Worm (Caenorhabditis elegans): ENCODE data around the gene daao-1.
A peak's percentile ranks its signal among the peaks of the same experiment; 100 is the strongest.

daao-1 gene

ce11 chrIV:2639666-2640273, 25.8 kb downstream of the daao-1 start (continued):
- no peak for TF ChIP-seq lin-13 (GFP tag; optimal IDR thresholded peaks at IDR 0.05)
- 0 out of 2 replicates have a peak, but pooled peaks have one; percentile 6 for TF ChIP-seq mxl-2 (GFP tag; conservative IDR thresholded peaks at IDR 0.05)
- peak; percentile 40; the same call in 1 of the 2 replicates for TF ChIP-seq mdt-29 (GFP tag; IDR thresholded peaks at IDR 0.05)
- TF ChIP-seq php-3 (GFP tag; IDR thresholded peaks at IDR 0.05) = peak; percentile 78
- TF ChIP-seq ztf-11 (tag; optimal IDR thresholded peaks at IDR 0.05) = no peak
- no peak for TF ChIP-seq daf-8 (GFP tag; IDR thresholded peaks at IDR 0.05)
- TF ChIP-seq set-16 (GFP tag; IDR thresholded peaks at IDR 0.05) = peak; percentile 40; the same call in 1 of the 2 replicates
- no peak for TF ChIP-seq nhr-237 (tag; optimal IDR thresholded peaks at IDR 0.05)
- TF ChIP-seq nhr-102 (tag; optimal IDR thresholded peaks at IDR 0.05) = peak; percentile 68
- peak; percentile 97 for TF ChIP-seq ceh-28 (tag; optimal IDR thresholded peaks at IDR 0.05)
- 0 out of 2 replicates have a peak, but pooled peaks have one; percentile 50 for TF ChIP-seq zfp-3 (GFP tag; conservative IDR thresholded peaks at IDR 0.05)
- TF ChIP-seq lir-3 (tag; optimal IDR thresholded peaks at IDR 0.05) = no peak
- no peak for TF ChIP-seq ceh-62 (tag; optimal IDR thresholded peaks at IDR 0.05)
- TF ChIP-seq Y48G9A.11 (GFP tag; IDR thresholded peaks at IDR 0.05) = peak; percentile 88
- no peak for TF ChIP-seq lin-1 (GFP tag; IDR thresholded peaks at IDR 0.05)
- TF ChIP-seq vab-7 (GFP tag; IDR thresholded peaks at IDR 0.05) = peak; percentile 78
- TF ChIP-seq mdl-1 (tag; optimal IDR thresholded peaks at IDR 0.05) = no peak
- TF ChIP-seq spr-3 (GFP tag; optimal IDR thresholded peaks at IDR 0.05) = peak; percentile 76
- TF ChIP-seq dmd-6 (GFP tag; IDR thresholded peaks at IDR 0.05) = peak; percentile 53
- no peak for TF ChIP-seq jun-1 (tag; optimal IDR thresholded peaks at IDR 0.05)
- no peak for TF ChIP-seq tag-97 (GFP tag; IDR thresholded peaks at IDR 0.05)
- peak; percentile 92 for TF ChIP-seq F26F4.8 (GFP tag; conservative IDR thresholded peaks at IDR 0.05)
- TF ChIP-seq nhr-28 (tag; optimal IDR thresholded peaks at IDR 0.05) = no peak
- peak; percentile 82 to 84; a peak in 2 of 4 replicates for TF ChIP-seq madf-5 (GFP tag; IDR thresholded peaks at IDR 0.05)
- peak; percentile 83 for TF ChIP-seq arid-1 (GFP tag; conservative IDR thresholded peaks at IDR 0.05)
- TF ChIP-seq hlh-11 (tag; optimal IDR thresholded peaks at IDR 0.05) = peak; percentile 35
- TF ChIP-seq F10B5.3 (tag; optimal IDR thresholded peaks at IDR 0.05) = no peak
- TF ChIP-seq sdz-12 (GFP tag; optimal IDR thresholded peaks at IDR 0.05) = peak; percentile 65
- TF ChIP-seq rbr-2 (tag; optimal IDR thresholded peaks at IDR 0.05) = peak; percentile 22
- no peak; the same call in 1 of the 2 replicates for TF ChIP-seq T26A8.4 (GFP tag; IDR thresholded peaks at IDR 0.05)
- TF ChIP-seq skn-1 (tag; optimal IDR thresholded peaks at IDR 0.05) = no peak
- TF ChIP-seq Y105C5A.15 (GFP tag; IDR thresholded peaks at IDR 0.05) = peak; percentile 91
- TF ChIP-seq lin-39 (tag; optimal IDR thresholded peaks at IDR 0.05) = no peak
- no peak for TF ChIP-seq lin-15B (tag; optimal IDR thresholded peaks at IDR 0.05)
- TF ChIP-seq cey-2 (tag; optimal IDR thresholded peaks at IDR 0.05; ENCODE audit: borderline replicate concordance, insufficient read depth) = no peak
- TF ChIP-seq lin-38 (GFP tag; IDR thresholded peaks at IDR 0.05) = peak; percentile 83
- TF ChIP-seq aly-2 (tag; optimal IDR thresholded peaks at IDR 0.05) = no peak
- peak; percentile 47 for TF ChIP-seq dpl-1 (GFP tag; optimal IDR thresholded peaks at IDR 0.05)
- TF ChIP-seq spr-1 (tag; optimal IDR thresholded peaks at IDR 0.05) = peak; percentile 13
- peak; percentile 48; the same call in 1 of the 2 replicates for TF ChIP-seq ZK337.2 (GFP tag; IDR thresholded peaks at IDR 0.05)
- no peak for TF ChIP-seq pqm-1 (tag; optimal IDR thresholded peaks at IDR 0.05)
- TF ChIP-seq lsy-2 (tag; optimal IDR thresholded peaks at IDR 0.05) = peak in 1 of 2 experiments; percentile 43
- TF ChIP-seq Y75B8A.6 (GFP tag; IDR thresholded peaks at IDR 0.05) = no peak; the same call in 1 of the 2 replicates
- TF ChIP-seq mes-2 (tag; optimal IDR thresholded peaks at IDR 0.05; ENCODE audit: poor library complexity, severe bottlenecking) = peak; percentile 66
- TF ChIP-seq zag-1 (tag; optimal IDR thresholded peaks at IDR 0.05) = no peak
- no peak for TF ChIP-seq ceh-32 (tag; optimal IDR thresholded peaks at IDR 0.05; ENCODE audit: poor library complexity)
- TF ChIP-seq ces-1 (GFP tag; optimal IDR thresholded peaks at IDR 0.05) = no peak
- TF ChIP-seq unc-130 (GFP tag; optimal IDR thresholded peaks at IDR 0.05) = peak; percentile 10
- TF ChIP-seq mxl-3 (GFP tag; optimal IDR thresholded peaks at IDR 0.05) = no peak
- TF ChIP-seq zip-2 (tag; optimal IDR thresholded peaks at IDR 0.05) = no peak
